Fruit fly (Drosophila melanogaster) whole organism, embryonic: Measurements from ENCODE around the gene wdb.

Experiments
- Bteb2 ChIP-seq: fragments of 200-800 bp; sonication (Bioruptor generic); optimal IDR thresholded peaks from 2 replicates; lab custom pipeline; 2016; ENCODE audit warnings: missing biosample characterization, missing genetic modification characterization
- CG10209 ChIP-seq: fragments of 200-800 bp; sonication (Bioruptor generic); optimal IDR thresholded peaks from 3 replicates; lab custom pipeline; 2017; ENCODE audit warnings: missing biosample characterization, mild to moderate bottlenecking, missing genetic modification characterization, missing genetic modification reagents
- CG11723 ChIP-seq: fragments of 200-800 bp; sonication (Bioruptor generic); optimal IDR thresholded peaks from 2 replicates; lab custom pipeline; 2017; ENCODE audit warnings: missing biosample characterization, mild to moderate bottlenecking, missing genetic modification characterization
- CG12236 ChIP-seq: fragments of 200-800 bp; sonication (Bioruptor generic); optimal IDR thresholded peaks from 2 replicates; lab custom pipeline; 2016; ENCODE audit warnings: missing biosample characterization, missing genetic modification characterization
- CG1233 ChIP-seq: fragments of 200-800 bp; sonication (Bioruptor generic); optimal IDR thresholded peaks from 4 replicates; lab custom pipeline; 2018; ENCODE audit warnings: missing biosample characterization, mild to moderate bottlenecking, missing genetic modification characterization
- CG13424 ChIP-seq: fragments of 200-800 bp; sonication (Bioruptor generic); optimal IDR thresholded peaks from 2 replicates; lab custom pipeline; 2019; ENCODE audit warnings: missing biosample characterization, mild to moderate bottlenecking, missing genetic modification characterization, moderate library complexity
- CG14667 ChIP-seq: fragments of 200-800 bp; sonication (Bioruptor generic); IDR thresholded peaks from 2 replicates; pipeline ENCODE4 v1.3.6; 2022; ENCODE audit warnings: missing biosample characterization, missing genetic modification characterization
- CG17359 ChIP-seq: fragments of 200-800 bp; sonication (Bioruptor generic); optimal IDR thresholded peaks from 3 replicates; lab custom pipeline; 2018; ENCODE audit warnings: missing biosample characterization, mild to moderate bottlenecking, missing genetic modification characterization, moderate library complexity
- CG17361 ChIP-seq: fragments of 200-800 bp; sonication (Bioruptor generic); IDR thresholded peaks from 3 replicates; pipeline ENCODE4 v1.3.6; 2022; ENCODE audit warnings: missing biosample characterization, missing genetic modification characterization
- CG17385 ChIP-seq: fragments of 200-800 bp; sonication (Bioruptor generic); optimal IDR thresholded peaks from 3 replicates; lab custom pipeline; 2018; ENCODE audit warnings: missing biosample characterization, mild to moderate bottlenecking, missing genetic modification characterization
- CG18764 ChIP-seq: fragments of 200-800 bp; sonication (Bioruptor generic); optimal IDR thresholded peaks from 3 replicates; lab custom pipeline; 2016; ENCODE audit warnings: missing biosample characterization, missing genetic modification characterization
- CG2678 ChIP-seq: fragments of 200-800 bp; sonication (Bioruptor generic); optimal IDR thresholded peaks from 3 replicates; lab custom pipeline; 2019; ENCODE audit warnings: missing biosample characterization, mild to moderate bottlenecking, missing genetic modification characterization, moderate library complexity
- CG4424 ChIP-seq: fragments of 200-800 bp; sonication (Bioruptor generic); optimal IDR thresholded peaks from 3 replicates; lab custom pipeline; 2016; ENCODE audit warnings: missing biosample characterization, missing genetic modification characterization
- CG7963 ChIP-seq: fragments of 200-800 bp; sonication (Bioruptor generic); IDR thresholded peaks from 3 replicates; pipeline ENCODE4 v1.3.6; 2022; ENCODE audit warnings: missing biosample characterization, missing genetic modification characterization; ENCODE audit not compliant: partially characterized antibody
- CG8359 ChIP-seq: fragments of 200-800 bp; sonication (Bioruptor generic); optimal IDR thresholded peaks from 2 replicates; lab custom pipeline; 2017; ENCODE audit warnings: missing biosample characterization, mild to moderate bottlenecking, missing genetic modification characterization, borderline replicate concordance
- CG8388 ChIP-seq: fragments of 200-800 bp; sonication (Bioruptor generic); optimal IDR thresholded peaks from 2 replicates; lab custom pipeline; 2019; ENCODE audit warnings: missing biosample characterization, mild to moderate bottlenecking, missing genetic modification characterization, moderate library complexity
- CoRest ChIP-seq: fragments of 200-800 bp; sonication (Bioruptor generic); optimal IDR thresholded peaks from 3 replicates; lab custom pipeline; 2018; ENCODE audit warnings: missing biosample characterization, mild to moderate bottlenecking, missing genetic modification characterization, moderate library complexity
- GATAe ChIP-seq: fragments of 200-800 bp; sonication (Bioruptor generic); conservative IDR thresholded peaks from 2 replicates; pipeline ENCODE4 v1.3.6; 2022; ENCODE audit warnings: missing biosample characterization, missing genetic modification characterization
- HmgZ ChIP-seq: fragments of 200-800 bp; sonication (Bioruptor generic); optimal IDR thresholded peaks from 2 replicates; lab custom pipeline; 2018; ENCODE audit warnings: missing biosample characterization, mild to moderate bottlenecking, missing genetic modification characterization
- Med ChIP-seq: fragments of 200-800 bp; sonication (Bioruptor generic); peaks from one replicate; lab custom pipeline; 2016; ENCODE audit warnings: missing biosample characterization, missing genetic modification characterization, mild to moderate bottlenecking, inconsistent platforms, moderate library complexity
- Myb ChIP-seq: fragments of 200-800 bp; sonication (Bioruptor generic); optimal IDR thresholded peaks from 2 replicates; lab custom pipeline; 2016; ENCODE audit warnings: missing biosample characterization, missing genetic modification characterization
- Oaz ChIP-seq: fragments of 200-800 bp; sonication (Bioruptor generic); IDR thresholded peaks from 2 replicates; pipeline ENCODE4 v1.3.6; 2022; ENCODE audit warnings: missing biosample characterization, missing genetic modification characterization
- Ptx1 ChIP-seq: fragments of 200-800 bp; sonication (Bioruptor generic); IDR thresholded peaks from 2 replicates; pipeline ENCODE4 v1.3.6; 2022; ENCODE audit warnings: missing biosample characterization, missing genetic modification characterization
- Sry-δ ChIP-seq: fragments of 200-800 bp; sonication (Bioruptor generic); optimal IDR thresholded peaks from 2 replicates; lab custom pipeline; 2016; ENCODE audit warnings: missing biosample characterization, missing genetic modification characterization
- az2 ChIP-seq: fragments of 200-800 bp; sonication (Bioruptor generic); optimal IDR thresholded peaks from 3 replicates; lab custom pipeline; 2016; ENCODE audit warnings: missing biosample characterization, missing genetic modification characterization
- bab2 ChIP-seq: fragments of 200-800 bp; sonication (Bioruptor generic); optimal IDR thresholded peaks from 2 replicates; lab custom pipeline; 2016; ENCODE audit warnings: missing biosample characterization, missing genetic modification characterization
- chn ChIP-seq: fragments of 200-800 bp; sonication (Bioruptor generic); optimal IDR thresholded peaks from 2 replicates; lab custom pipeline; 2016; ENCODE audit warnings: missing biosample characterization, missing genetic modification characterization
- cwo ChIP-seq: fragments of 200-800 bp; sonication (Bioruptor generic); optimal IDR thresholded peaks from 3 replicates; lab custom pipeline; 2017; ENCODE audit warnings: missing biosample characterization, missing genetic modification characterization, mild to moderate bottlenecking, moderate library complexity, missing genetic modification reagents
- dati ChIP-seq: fragments of 200-800 bp; sonication (Bioruptor generic); IDR thresholded peaks from 2 replicates; pipeline ENCODE4 v1.3.6; 2022; ENCODE audit warnings: missing biosample characterization, missing genetic modification characterization
- dpn ChIP-seq, 2 experiments: fragments of 200-800 bp; sonication (Bioruptor generic); optimal IDR thresholded peaks; 3 replicates each; lab custom pipeline; 2016; ENCODE audit warnings: missing biosample characterization in 2 of 2, missing genetic modification characterization in 2 of 2
- dysf ChIP-seq: fragments of 200-800 bp; sonication (Bioruptor generic); IDR thresholded peaks from 3 replicates; pipeline ENCODE4 v1.3.6; 2022; ENCODE audit warnings: missing biosample characterization, missing genetic modification characterization
- fd96Cb ChIP-seq: fragments of 200-800 bp; sonication (Bioruptor generic); optimal IDR thresholded peaks from 2 replicates; lab custom pipeline; 2018; ENCODE audit warnings: missing biosample characterization, mild to moderate bottlenecking, missing genetic modification characterization, moderate library complexity
- gem ChIP-seq: fragments of 200-800 bp; sonication (Bioruptor generic); optimal IDR thresholded peaks from 2 replicates; lab custom pipeline; 2019; ENCODE audit warnings: missing biosample characterization, mild to moderate bottlenecking, missing genetic modification characterization, moderate library complexity
- jigr1 ChIP-seq: fragments of 200-800 bp; sonication (Bioruptor generic); IDR thresholded peaks from 3 replicates; pipeline ENCODE4 v1.3.6; 2022; ENCODE audit warnings: missing biosample characterization, missing genetic modification characterization
- kni ChIP-seq: fragments of 200-800 bp; sonication (Bioruptor generic); optimal IDR thresholded peaks from 3 replicates; lab custom pipeline; 2017; ENCODE audit warnings: mild to moderate bottlenecking, missing biosample characterization, missing genetic modification reagents, missing genetic modification characterization
- lilli ChIP-seq: fragments of 200-800 bp; sonication (Bioruptor generic); optimal IDR thresholded peaks from 3 replicates; lab custom pipeline; 2016; ENCODE audit warnings: missing biosample characterization, missing genetic modification characterization
- mld ChIP-seq: fragments of 200-800 bp; sonication (Bioruptor generic); IDR thresholded peaks from 3 replicates; pipeline ENCODE4 v1.3.6; 2022; ENCODE audit warnings: missing biosample characterization, missing genetic modification characterization; ENCODE audit not compliant: partially characterized antibody
- nerfin-1 ChIP-seq: fragments of 200-800 bp; sonication (Bioruptor generic); optimal IDR thresholded peaks from 3 replicates; lab custom pipeline; 2019; ENCODE audit warnings: missing biosample characterization, mild to moderate bottlenecking, missing genetic modification characterization, moderate library complexity
- org-1 ChIP-seq: fragments of 200-800 bp; sonication (Bioruptor generic); optimal IDR thresholded peaks from 2 replicates; lab custom pipeline; 2017; ENCODE audit warnings: missing biosample characterization, missing genetic modification characterization
- pan ChIP-seq, 4 experiments: fragments of >200 bp in 3 of 4; fragments of 200-800 bp in 1 of 4; sonication (Bioruptor generic) in 1 of 4; optimal IDR thresholded peaks in 3 of 4; IDR thresholded peaks in 1 of 4; 2 replicates each; pipeline versions ENCODE4 v1.3.6 to Lab custom; 2017 to 2022; ENCODE audit warnings: missing biosample characterization in 2 of 4, missing genetic modification characterization in 2 of 4, mixed read lengths in 1 of 4
- pho ChIP-seq: fragments of 200-800 bp; sonication (Bioruptor generic); optimal IDR thresholded peaks from 2 replicates; lab custom pipeline; 2016; ENCODE audit warnings: missing biosample characterization, missing genetic modification characterization
- pnt ChIP-seq: fragments of 200-800 bp; sonication (Bioruptor generic); optimal IDR thresholded peaks from 3 replicates; lab custom pipeline; 2016; ENCODE audit warnings: missing biosample characterization, missing genetic modification characterization
- row ChIP-seq: fragments of 200-800 bp; sonication (Bioruptor generic); IDR thresholded peaks from 3 replicates; pipeline ENCODE4 v1.3.6; 2022; ENCODE audit warnings: missing biosample characterization, missing genetic modification characterization
- sc ChIP-seq, 3 experiments: fragments of >200 bp in 2 of 3; fragments of 200-800 bp in 1 of 3; sonication (Bioruptor generic) in 1 of 3; optimal IDR thresholded peaks; 2 replicates in 2 of 3; 3 replicates in 1 of 3; lab custom pipeline; 2017; ENCODE audit warnings: mild to moderate bottlenecking in 1 of 3, missing biosample characterization in 1 of 3, missing genetic modification characterization in 1 of 3, missing genetic modification reagents in 1 of 3
- seq ChIP-seq: fragments of 200-800 bp; sonication (Bioruptor generic); IDR thresholded peaks from 2 replicates; pipeline ENCODE4 v1.3.6; 2022; ENCODE audit warnings: missing biosample characterization, missing genetic modification characterization
- slp2 ChIP-seq: fragments of 200-800 bp; sonication (Bioruptor generic); optimal IDR thresholded peaks from 2 replicates; lab custom pipeline; 2016; ENCODE audit warnings: missing biosample characterization, missing genetic modification characterization
- sug ChIP-seq: fragments of 200-800 bp; optimal IDR thresholded peaks from 2 replicates; lab custom pipeline; 2019; ENCODE audit warnings: missing biosample characterization, mild to moderate bottlenecking, missing genetic modification characterization, moderate library complexity
- zfh1 ChIP-seq: fragments of 200-800 bp; sonication (Bioruptor generic); IDR thresholded peaks from 3 replicates; pipeline ENCODE4 v1.3.6; 2022; ENCODE audit warnings: missing biosample characterization, missing genetic modification characterization

wdb gene

dm6 chr3R:27604636-27605443, 22.8 kb upstream of the wdb start (continued):
- peak; percentile 86 for TF ChIP-seq Med
- peak; percentile 43 for TF ChIP-seq CoRest
- no peak for TF ChIP-seq CG1233 (GFP tag; lab: Kevin White, UChicago)
- peak; percentile 5 for TF ChIP-seq slp2 (GFP tag; lab: Kevin White, UChicago)
- no peak for TF ChIP-seq kni (GFP tag; lab: Kevin White, UChicago)
- TF ChIP-seq org-1, result peak; percentile 4
- TF ChIP-seq bab2 (GFP tag; lab: Kevin White, UChicago), result peak; percentile 6
- TF ChIP-seq mld (GFP tag; lab: Robert Waterston, UW), result no peak
- peak in 1 of 2 experiments; percentile 25 for TF ChIP-seq dpn (GFP tag; optimal IDR thresholded peaks at IDR 0.05; lab: Kevin White, UChicago)
- peak; percentile 40 for TF ChIP-seq CG4424
- peak; percentile 2 for TF ChIP-seq az2 (GFP tag; lab: Kevin White, UChicago)
- peak; percentile 15 for TF ChIP-seq Myb (GFP tag; lab: Kevin White, UChicago)
- no peak for TF ChIP-seq CG14667 (GFP tag; lab: Robert Waterston, UW)
- TF ChIP-seq chn, result no peak
- TF ChIP-seq cwo (GFP tag; lab: Kevin White, UChicago), result peak; percentile 7
- peak; percentile 7 for TF ChIP-seq CG17359
- TF ChIP-seq CG10209, result peak; percentile 19
- TF ChIP-seq Oaz (GFP tag; lab: Robert Waterston, UW), result no peak
- no peak for TF ChIP-seq sc (optimal IDR thresholded peaks at IDR 0.05; lab: Kevin White, UChicago)
- no peak for TF ChIP-seq sc (GFP tag; optimal IDR thresholded peaks at IDR 0.05; lab: Kevin White, UChicago)
- TF ChIP-seq nerfin-1 (tag; lab: Kevin White, UChicago), result no peak
- no peak for TF ChIP-seq Ptx1 (GFP tag; lab: Robert Waterston, UW)
- TF ChIP-seq seq (GFP tag; lab: Robert Waterston, UW), result no peak
- peak; percentile 10 for TF ChIP-seq CG8388 (GFP tag; lab: Kevin White, UChicago)
- TF ChIP-seq HmgZ, result no peak
- no peak for TF ChIP-seq pan (optimal IDR thresholded peaks at IDR 0.05; lab: Kevin White, UChicago)
- TF ChIP-seq pan (GFP tag; optimal IDR thresholded peaks at IDR 0.05 in 1 of 2, IDR thresholded peaks at IDR 0.05 in 1 of 2), result peak in 1 of 2 experiments; percentile 25
- no peak for TF ChIP-seq CG12236 (GFP tag; lab: Kevin White, UChicago)
- 0 out of 3 replicates have a peak, but pooled peaks have one; percentile 22 for TF ChIP-seq zfh1
- no peak for TF ChIP-seq Sry-δ
- TF ChIP-seq sug (tag; lab: Kevin White, UChicago), result no peak
- no peak for TF ChIP-seq CG11723 (GFP tag; lab: Kevin White, UChicago)
- TF ChIP-seq CG17361, result peak; percentile 60; the same call in 2 of the 3 replicates
- TF ChIP-seq dysf (GFP tag; lab: Robert Waterston, UW), result peak; percentile 49; the same call in 1 of the 3 replicates
- TF ChIP-seq CG7963, result no peak
- TF ChIP-seq pho, result peak; percentile 12
- peak; percentile 64 for TF ChIP-seq CG2678
- TF ChIP-seq dati, result peak; percentile 16; the same call in 1 of the 2 replicates
- no peak for TF ChIP-seq CG13424 (tag; lab: Kevin White, UChicago)
- no peak for TF ChIP-seq CG17385 (GFP tag; lab: Kevin White, UChicago)
- TF ChIP-seq pnt (GFP tag; lab: Kevin White, UChicago), result peak; percentile 11
- peak; percentile 43 for TF ChIP-seq lilli (GFP tag; lab: Kevin White, UChicago)
- TF ChIP-seq CG8359 (GFP tag; lab: Kevin White, UChicago), result no peak
- peak; percentile 37; the same call in 2 of the 3 replicates for TF ChIP-seq row (GFP tag; lab: Robert Waterston, UW)
- peak; percentile 58 for TF ChIP-seq gem (tag; lab: Kevin White, UChicago)
- TF ChIP-seq jigr1 (GFP tag; lab: Robert Waterston, UW), result no peak
- peak; percentile 42 for TF ChIP-seq fd96Cb (tag; lab: Kevin White, UChicago)
- TF ChIP-seq Bteb2 (GFP tag; lab: Kevin White, UChicago), result no peak
- TF ChIP-seq GATAe, result no peak
- no peak for TF ChIP-seq CG18764
